Fruit fly (Drosophila melanogaster) whole organism, adult: ENCODE data around the gene dy.

Experiments used
- CG11617 ChIP-seq: fragments of 200-800 bp; sonication (Bioruptor generic); optimal IDR thresholded peaks from 2 replicates; lab custom pipeline; 2017; ENCODE audit warnings: mild to moderate bottlenecking, missing biosample characterization, missing genetic modification reagents, missing genetic modification characterization
- CG12768 ChIP-seq: fragments of 200-800 bp; sonication (Bioruptor generic); optimal IDR thresholded peaks from 2 replicates; lab custom pipeline; 2017; ENCODE audit warnings: missing biosample characterization, missing genetic modification characterization, mild to moderate bottlenecking, moderate library complexity, missing genetic modification reagents
- CG14711 ChIP-seq: fragments of 200-800 bp; sonication (Bioruptor generic); optimal IDR thresholded peaks from 2 replicates; lab custom pipeline; 2018; ENCODE audit warnings: missing biosample characterization, mild to moderate bottlenecking, missing genetic modification characterization, moderate library complexity
- CG1620 ChIP-seq: fragments of 200-800 bp; sonication (Bioruptor generic); optimal IDR thresholded peaks from 2 replicates; lab custom pipeline; 2016; ENCODE audit warnings: missing biosample characterization, missing genetic modification characterization
- CG33017 ChIP-seq: fragments of 200-800 bp; sonication (Bioruptor generic); optimal IDR thresholded peaks from 2 replicates; lab custom pipeline; 2018; ENCODE audit warnings: missing biosample characterization, mild to moderate bottlenecking, missing genetic modification characterization, moderate library complexity
- CG5204 ChIP-seq: fragments of 200-800 bp; sonication (Bioruptor generic); optimal IDR thresholded peaks from 2 replicates; lab custom pipeline; 2016; ENCODE audit warnings: missing biosample characterization, missing genetic modification characterization
- CG7045 ChIP-seq: fragments of 200-800 bp; sonication (Bioruptor generic); optimal IDR thresholded peaks from 2 replicates; lab custom pipeline; 2017; ENCODE audit warnings: missing biosample characterization, mild to moderate bottlenecking, missing genetic modification characterization
- CG7101 ChIP-seq: fragments of 200-800 bp; sonication (Bioruptor generic); optimal IDR thresholded peaks from 2 replicates; lab custom pipeline; 2018; ENCODE audit warnings: missing biosample characterization, mild to moderate bottlenecking, missing genetic modification characterization, moderate library complexity
- Clk ChIP-seq: fragments of 200-800 bp; sonication (Bioruptor generic); optimal IDR thresholded peaks from 2 replicates; lab custom pipeline; 2017; ENCODE audit warnings: missing biosample characterization, missing genetic modification characterization
- Crg-1 ChIP-seq: fragments of 200-800 bp; sonication (Bioruptor generic); optimal IDR thresholded peaks from 2 replicates; lab custom pipeline; 2016; ENCODE audit warnings: missing biosample characterization, missing genetic modification characterization
- Hr96 ChIP-seq: fragments of 200-800 bp; sonication (Bioruptor generic); optimal IDR thresholded peaks from 2 replicates; lab custom pipeline; 2016; ENCODE audit warnings: missing biosample characterization, missing genetic modification characterization
- Mnt ChIP-seq: fragments of 200-800 bp; sonication (Bioruptor generic); optimal IDR thresholded peaks from 2 replicates; lab custom pipeline; 2016; ENCODE audit warnings: missing biosample characterization, mild to moderate bottlenecking, missing genetic modification characterization
- bab1 ChIP-seq: fragments of 200-800 bp; sonication (Bioruptor generic); optimal IDR thresholded peaks from 3 replicates; lab custom pipeline; 2019; ENCODE audit warnings: missing biosample characterization, mild to moderate bottlenecking, missing genetic modification characterization, moderate library complexity
- cic ChIP-seq: fragments of 200-800 bp; sonication (Bioruptor generic); optimal IDR thresholded peaks from 2 replicates; lab custom pipeline; 2017; ENCODE audit warnings: missing biosample characterization, mild to moderate bottlenecking, missing genetic modification characterization, moderate library complexity
- cnc ChIP-seq, 2 experiments: fragments of >200 bp; optimal IDR thresholded peaks; 2 replicates each; lab custom pipeline; 2017
- kay ChIP-seq: fragments of 200-800 bp; sonication (Bioruptor generic); peaks from one replicate; lab custom pipeline; 2016; ENCODE audit warnings: missing biosample characterization, missing genetic modification characterization, borderline replicate concordance
- ovo ChIP-seq: fragments of 200-800 bp; sonication (Bioruptor generic); optimal IDR thresholded peaks from 2 replicates; lab custom pipeline; 2016; ENCODE audit warnings: missing biosample characterization, missing genetic modification characterization
- pad ChIP-seq: fragments of 200-800 bp; sonication (Bioruptor generic); optimal IDR thresholded peaks from 3 replicates; lab custom pipeline; 2017; ENCODE audit warnings: missing biosample characterization, missing genetic modification characterization, mild to moderate bottlenecking, moderate library complexity, missing genetic modification reagents
- tj ChIP-seq: fragments of 200-800 bp; sonication (Bioruptor generic); optimal IDR thresholded peaks from 3 replicates; lab custom pipeline; 2017; ENCODE audit warnings: missing biosample characterization, mild to moderate bottlenecking, missing genetic modification characterization, moderate library complexity
- toe ChIP-seq: fragments of 200-800 bp; sonication (Bioruptor generic); optimal IDR thresholded peaks from 2 replicates; lab custom pipeline; 2016; ENCODE audit warnings: missing biosample characterization, missing genetic modification characterization

dy gene

dm6 chrX:11788187-11788870 is 9.7 kb upstream of the dy start:
- TF ChIP-seq pad (GFP tag; lab: Kevin White, UChicago), result no peak
- no peak for TF ChIP-seq CG11617
- no peak for TF ChIP-seq CG7101
- TF ChIP-seq CG1620 (GFP tag; lab: Kevin White, UChicago), result no peak
- no peak for TF ChIP-seq Hr96 (GFP tag; lab: Kevin White, UChicago)
- no peak for TF ChIP-seq CG14711
- TF ChIP-seq toe (GFP tag; lab: Kevin White, UChicago), result no peak
- no peak for TF ChIP-seq cnc (optimal IDR thresholded peaks at IDR 0.05; lab: Kevin White, UChicago)
- TF ChIP-seq ovo, result no peak
- no peak for TF ChIP-seq kay
- no peak for TF ChIP-seq CG12768
- TF ChIP-seq tj (GFP tag; lab: Kevin White, UChicago), result no peak
- TF ChIP-seq bab1 (GFP tag; lab: Kevin White, UChicago), result no peak
- TF ChIP-seq Crg-1 (GFP tag; lab: Kevin White, UChicago), result no peak

dm6 chrX:11787081-11787480 is 8.5 kb upstream of the dy start, which contains the start of gene Karl:
Gene Karl (plus strand): TSS chrX:11787381.
- TF ChIP-seq CG5204 (GFP tag; lab: Kevin White, UChicago), result no peak
- TF ChIP-seq CG12768, result no peak
- TF ChIP-seq CG11617, result no peak
- no peak for TF ChIP-seq bab1 (GFP tag; lab: Kevin White, UChicago)

dm6 chrX:11784997-11785396 is 6.4 kb upstream of the dy start:
- TF ChIP-seq CG1620 (GFP tag; lab: Kevin White, UChicago) (no peak), tj (GFP tag; lab: Kevin White, UChicago) (no peak), bab1 (GFP tag; lab: Kevin White, UChicago) (no peak), toe (GFP tag; lab: Kevin White, UChicago) (no peak), Mnt (GFP tag; lab: Kevin White, UChicago) (no peak), cic (GFP tag; lab: Kevin White, UChicago) (no peak), CG5204 (GFP tag; lab: Kevin White, UChicago) (no peak)

- no peak for TF ChIP-seq CG33017 (tag; lab: Kevin White, UChicago)
- TF ChIP-seq Crg-1 (GFP tag; lab: Kevin White, UChicago), result no peak
- no peak for TF ChIP-seq Mnt (GFP tag; lab: Kevin White, UChicago)
- TF ChIP-seq Hr96 (GFP tag; lab: Kevin White, UChicago), result peak; percentile 24
- peak; percentile 28 for TF ChIP-seq CG7045 (GFP tag; lab: Kevin White, UChicago)
- no peak for TF ChIP-seq CG12768
- peak; percentile 6 for TF ChIP-seq CG7101
Measured at dm6 chrX:11775987-11776587, 2.5 kb downstream of the dy start.

- TF ChIP-seq CG5204 (GFP tag; lab: Kevin White, UChicago) (no peak), Crg-1 (GFP tag; lab: Kevin White, UChicago) (no peak)
Measured at dm6 chrX:11769435-11769834, 9.1 kb downstream of the dy start.

dm6 chrX:11764540-11765136 is 13.9 kb downstream of the dy start, which contains the start of gene CG9360:
Gene CG9360 (minus strand): TSS chrX:11764590.
- TF ChIP-seq kay, result peak; percentile 82
- TF ChIP-seq tj (GFP tag; lab: Kevin White, UChicago), result peak; percentile 93
- TF ChIP-seq cic (GFP tag; lab: Kevin White, UChicago), result no peak
- no peak for TF ChIP-seq ovo
- peak; percentile 72 to 91 for TF ChIP-seq cnc (optimal IDR thresholded peaks at IDR 0.05; lab: Kevin White, UChicago)

dm6 chrX:11756892-11757291 is 21.7 kb downstream of the dy start:
- TF ChIP-seq pad (GFP tag; lab: Kevin White, UChicago) (no peak), Hr96 (GFP tag; lab: Kevin White, UChicago) (no peak), Clk (GFP tag; lab: Kevin White, UChicago) (no peak), CG1620 (GFP tag; lab: Kevin White, UChicago) (no peak), CG14711 (no peak), toe (GFP tag; lab: Kevin White, UChicago) (no peak), Crg-1 (GFP tag; lab: Kevin White, UChicago) (no peak), ovo (no peak), bab1 (GFP tag; lab: Kevin White, UChicago) (no peak), CG7101 (no peak), kay (no peak), cnc (optimal IDR thresholded peaks at IDR 0.05; lab: Kevin White, UChicago) (no peak), cic (GFP tag; lab: Kevin White, UChicago) (no peak), CG7045 (GFP tag; lab: Kevin White, UChicago) (no peak), CG5204 (GFP tag; lab: Kevin White, UChicago) (no peak), CG33017 (tag; lab: Kevin White, UChicago) (no peak), tj (GFP tag; lab: Kevin White, UChicago) (no peak)
